Fruit fly (Drosophila melanogaster): ENCODE results near the gene CG31704.

CG31704 gene

dm6 chr2L:11840391-11840790 lies at the start of gene CG31704:
Gene CG31704, plus strand, starts transcription at chr2L:11840691.
- TF ChIP-seq ase (GFP tag; IDR thresholded peaks at IDR 0.05), result 0 out of 3 replicates have a peak, but pooled peaks have one; percentile 26
- TF ChIP-seq CoRest (tag; optimal IDR thresholded peaks at IDR 0.05), result no peak

dm6 chr2L:11792265-11792664 lies 48.2 kb upstream of the CG31704 start, which contains the start of gene Tsp33B:
Gene Tsp33B, minus strand, starts transcription at chr2L:11792365.
- no peak for TF ChIP-seq tll (GFP tag; optimal IDR thresholded peaks at IDR 0.05)
- no peak for TF ChIP-seq chif (GFP tag; optimal IDR thresholded peaks at IDR 0.05)
- no peak for TF ChIP-seq Bdp1 (GFP tag; optimal IDR thresholded peaks at IDR 0.05)
- TF ChIP-seq sr (GFP tag; IDR thresholded peaks at IDR 0.05), result no peak
- TF ChIP-seq CG10321 (GFP tag; IDR thresholded peaks at IDR 0.05), result no peak
- no peak for TF ChIP-seq Poxn (GFP tag; IDR thresholded peaks at IDR 0.05)
- TF ChIP-seq CG3838 (GFP tag; optimal IDR thresholded peaks at IDR 0.05), result no peak
- TF ChIP-seq CG2712 (tag; optimal IDR thresholded peaks at IDR 0.05), result no peak

DNA sequence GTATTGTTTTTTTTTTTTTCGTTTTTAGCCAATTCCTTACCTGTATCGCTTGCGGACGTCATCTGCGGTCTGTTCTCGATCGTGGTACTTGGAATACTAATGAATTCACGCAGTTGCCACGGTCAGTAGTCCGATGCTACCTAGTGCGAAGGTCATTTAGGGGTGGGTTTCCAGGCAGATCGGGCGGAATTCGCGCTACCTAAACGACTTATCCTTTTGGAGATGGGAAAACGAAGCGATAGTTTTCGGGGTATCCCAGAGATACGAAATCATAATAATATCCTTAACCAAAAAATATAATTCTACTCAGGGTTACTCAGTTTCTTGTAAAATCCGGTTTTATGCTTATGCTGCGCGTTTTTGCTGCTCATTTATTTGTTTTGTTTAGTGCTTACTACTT lies 46.5 kb upstream of the CG31704 start, which contains the start of gene CG14937:
Gene CG14937 (minus strand): TSS at position 101 of the 400 bp plus-strand sequence.
- peak; percentile 36 for TF ChIP-seq BEAF-32 (GFP tag; optimal IDR thresholded peaks at IDR 0.05)
- no peak for TF ChIP-seq Jarid2 (GFP tag; optimal IDR thresholded peaks at IDR 0.05)
- peak; percentile 76 for TF ChIP-seq zen (tag; optimal IDR thresholded peaks at IDR 0.05)
- TF ChIP-seq esg (GFP tag; conservative IDR thresholded peaks at IDR 0.05), result no peak
- peak; percentile 9 for TF ChIP-seq stwl (tag; optimal IDR thresholded peaks at IDR 0.05)
- no peak for TF ChIP-seq Hmx (GFP tag; optimal IDR thresholded peaks at IDR 0.05)
- no peak for TF ChIP-seq crol (GFP tag; IDR thresholded peaks at IDR 0.05)
- TF ChIP-seq Six4 (GFP tag; optimal IDR thresholded peaks at IDR 0.05), result no peak
- peak; percentile 45; the same call in 1 of the 3 replicates for TF ChIP-seq CG16813 (GFP tag; IDR thresholded peaks at IDR 0.05; ENCODE audit: partially characterized antibody)
- peak; percentile 1 for TF ChIP-seq pros (GFP tag; optimal IDR thresholded peaks at IDR 0.05)
- TF ChIP-seq Kr (GFP tag; optimal IDR thresholded peaks at IDR 0.05), result no peak
- TF ChIP-seq CG11723 (GFP tag; optimal IDR thresholded peaks at IDR 0.05), result no peak
- TF ChIP-seq chif (GFP tag; optimal IDR thresholded peaks at IDR 0.05), result no peak
- no peak for TF ChIP-seq CG6254 (GFP tag; optimal IDR thresholded peaks at IDR 0.05)
- no peak for TF ChIP-seq HHEX (GFP tag; optimal IDR thresholded peaks at IDR 0.05)
- peak; percentile 27; the same call in 1 of the 2 replicates for TF ChIP-seq CG2129 (GFP tag; IDR thresholded peaks at IDR 0.05; ENCODE audit: partially characterized antibody)
- no peak for TF ChIP-seq seq (GFP tag; IDR thresholded peaks at IDR 0.05)
- no peak for TF ChIP-seq tap (tag; optimal IDR thresholded peaks at IDR 0.05)
- peak in 1 of 2 experiments; percentile 1 for TF ChIP-seq insv (GFP tag; optimal IDR thresholded peaks at IDR 0.05)
- TF ChIP-seq tup (GFP tag; optimal IDR thresholded peaks at IDR 0.05), result no peak
- no peak for TF ChIP-seq Vsx1 (GFP tag; optimal IDR thresholded peaks at IDR 0.05)
- peak; percentile 40; the same call in 1 of the 2 replicates for TF ChIP-seq amos (GFP tag; IDR thresholded peaks at IDR 0.05; ENCODE audit: partially characterized antibody)
- peak; percentile 42 for TF ChIP-seq Sry-δ (GFP tag; optimal IDR thresholded peaks at IDR 0.05)
- TF ChIP-seq MBD-R2 (GFP tag; IDR thresholded peaks at IDR 0.05), result no peak
- TF ChIP-seq Taf1 (GFP tag; IDR thresholded peaks at IDR 0.05), result no peak
- TF ChIP-seq al (GFP tag; IDR thresholded peaks at IDR 0.05), result no peak
- peak; percentile 41; the same call in 1 of the 4 replicates for TF ChIP-seq Dll (GFP tag; IDR thresholded peaks at IDR 0.05; ENCODE audit: partially characterized antibody)
